Fruit fly (Drosophila melanogaster) whole organism, adult: ENCODE data around the gene CG8927.

Experiments used
- CG11617 ChIP-seq: fragments of 200-800 bp; sonication (Bioruptor generic); optimal IDR thresholded peaks from 2 replicates; lab custom pipeline; 2017; ENCODE audit warnings: mild to moderate bottlenecking, missing biosample characterization, missing genetic modification reagents, missing genetic modification characterization
- CG12768 ChIP-seq: fragments of 200-800 bp; sonication (Bioruptor generic); optimal IDR thresholded peaks from 2 replicates; lab custom pipeline; 2017; ENCODE audit warnings: missing biosample characterization, missing genetic modification characterization, mild to moderate bottlenecking, moderate library complexity, missing genetic modification reagents
- CG14711 ChIP-seq: fragments of 200-800 bp; sonication (Bioruptor generic); optimal IDR thresholded peaks from 2 replicates; lab custom pipeline; 2018; ENCODE audit warnings: missing biosample characterization, mild to moderate bottlenecking, missing genetic modification characterization, moderate library complexity
- CG1620 ChIP-seq: fragments of 200-800 bp; sonication (Bioruptor generic); optimal IDR thresholded peaks from 2 replicates; lab custom pipeline; 2016; ENCODE audit warnings: missing biosample characterization, missing genetic modification characterization
- CG33017 ChIP-seq: fragments of 200-800 bp; sonication (Bioruptor generic); optimal IDR thresholded peaks from 2 replicates; lab custom pipeline; 2018; ENCODE audit warnings: missing biosample characterization, mild to moderate bottlenecking, missing genetic modification characterization, moderate library complexity
- CG7101 ChIP-seq: fragments of 200-800 bp; sonication (Bioruptor generic); optimal IDR thresholded peaks from 2 replicates; lab custom pipeline; 2018; ENCODE audit warnings: missing biosample characterization, mild to moderate bottlenecking, missing genetic modification characterization, moderate library complexity
- Crg-1 ChIP-seq: fragments of 200-800 bp; sonication (Bioruptor generic); optimal IDR thresholded peaks from 2 replicates; lab custom pipeline; 2016; ENCODE audit warnings: missing biosample characterization, missing genetic modification characterization
- Mnt ChIP-seq: fragments of 200-800 bp; sonication (Bioruptor generic); optimal IDR thresholded peaks from 2 replicates; lab custom pipeline; 2016; ENCODE audit warnings: missing biosample characterization, mild to moderate bottlenecking, missing genetic modification characterization
- bab1 ChIP-seq: fragments of 200-800 bp; sonication (Bioruptor generic); optimal IDR thresholded peaks from 3 replicates; lab custom pipeline; 2019; ENCODE audit warnings: missing biosample characterization, mild to moderate bottlenecking, missing genetic modification characterization, moderate library complexity
- cic ChIP-seq: fragments of 200-800 bp; sonication (Bioruptor generic); optimal IDR thresholded peaks from 2 replicates; lab custom pipeline; 2017; ENCODE audit warnings: missing biosample characterization, mild to moderate bottlenecking, missing genetic modification characterization, moderate library complexity
- kay ChIP-seq: fragments of 200-800 bp; sonication (Bioruptor generic); peaks from one replicate; lab custom pipeline; 2016; ENCODE audit warnings: missing biosample characterization, missing genetic modification characterization, borderline replicate concordance
- ovo ChIP-seq: fragments of 200-800 bp; sonication (Bioruptor generic); optimal IDR thresholded peaks from 2 replicates; lab custom pipeline; 2016; ENCODE audit warnings: missing biosample characterization, missing genetic modification characterization
- tj ChIP-seq: fragments of 200-800 bp; sonication (Bioruptor generic); optimal IDR thresholded peaks from 3 replicates; lab custom pipeline; 2017; ENCODE audit warnings: missing biosample characterization, mild to moderate bottlenecking, missing genetic modification characterization, moderate library complexity
- toe ChIP-seq: fragments of 200-800 bp; sonication (Bioruptor generic); optimal IDR thresholded peaks from 2 replicates; lab custom pipeline; 2016; ENCODE audit warnings: missing biosample characterization, missing genetic modification characterization

- TF ChIP-seq CG11617 (peak; percentile 87), Mnt (no peak), bab1 (GFP tag; lab: Kevin White, UChicago) (no peak), CG33017 (peak; percentile 75), CG14711 (peak; percentile 37), CG1620 (GFP tag; lab: Kevin White, UChicago) (no peak), kay (GFP tag; lab: Kevin White, UChicago) (no peak), Crg-1 (GFP tag; lab: Kevin White, UChicago) (no peak), tj (GFP tag; lab: Kevin White, UChicago) (peak; percentile 66), CG7101 (tag; lab: Kevin White, UChicago) (peak; percentile 70), CG12768 (GFP tag; lab: Kevin White, UChicago) (peak; percentile 51), ovo (GFP tag; lab: Kevin White, UChicago) (no peak), cic (no peak), toe (GFP tag; lab: Kevin White, UChicago) (peak; percentile 17)
Observed at dm6 chr3R:16221359-16222299, 40.8 kb downstream of the CG8927 start.
